Worm (Caenorhabditis elegans): Measurements from ENCODE around the gene D1025.1.

DNA sequence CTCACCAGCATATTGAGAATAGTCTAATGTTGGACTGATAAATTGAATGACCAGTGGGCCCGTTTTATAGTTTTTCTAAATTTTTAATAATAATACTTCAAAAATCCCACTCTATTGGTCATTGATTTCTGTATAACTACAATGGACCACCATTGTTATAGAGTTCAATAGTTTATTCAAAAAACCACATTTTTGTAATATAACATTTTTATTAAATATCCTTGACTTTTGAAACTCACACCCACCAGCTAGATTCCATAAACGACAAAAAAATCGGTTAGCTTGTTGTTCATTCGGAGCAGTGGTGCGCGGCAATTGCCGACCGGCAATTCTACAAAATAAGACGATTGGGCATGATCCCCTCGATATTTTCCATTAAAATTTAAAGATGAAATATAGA is 7.0 kb downstream of the D1025.1 start, which contains the start of gene nspc-18:
- TF ChIP-seq scrt-1 (GFP tag; IDR thresholded peaks at IDR 0.05) (no peak), ama-1 (optimal IDR thresholded peaks at IDR 0.05) (no peak), tra-4 (tag; optimal IDR thresholded peaks at IDR 0.05) (no peak)
